Fruit fly (Drosophila melanogaster) whole organism, embryonic: ENCODE measurements around the gene Cpr62Ba.
A peak's percentile ranks its signal among the peaks of the same experiment; 100 is the strongest.

Experiments
- CG10147 ChIP-seq: fragments of 200-800 bp; sonication (Bioruptor generic); optimal IDR thresholded peaks from 2 replicates; lab custom pipeline; 2019; ENCODE audit warnings: missing biosample characterization, mild to moderate bottlenecking, missing genetic modification characterization, moderate library complexity
- CG1024 ChIP-seq: fragments of 200-800 bp; sonication (Bioruptor generic); IDR thresholded peaks from 2 replicates; pipeline ENCODE4 v1.3.6; 2022; ENCODE audit warnings: missing biosample characterization, missing genetic modification characterization
- CG10462 ChIP-seq: fragments of 200-800 bp; sonication (Bioruptor generic); optimal IDR thresholded peaks from 2 replicates; lab custom pipeline; 2016; ENCODE audit warnings: missing biosample characterization, missing genetic modification characterization
- CG11093 ChIP-seq: fragments of 200-800 bp; sonication (Bioruptor generic); IDR thresholded peaks from 3 replicates; pipeline ENCODE4 v1.3.6; 2022; ENCODE audit warnings: missing biosample characterization, missing genetic modification characterization
- CG11247 ChIP-seq: fragments of 200-800 bp; sonication (Bioruptor generic); IDR thresholded peaks from 2 replicates; pipeline ENCODE4 v1.3.6; 2022; ENCODE audit warnings: missing biosample characterization, missing genetic modification characterization
- CG11398 ChIP-seq: fragments of 200-800 bp; sonication (Bioruptor generic); optimal IDR thresholded peaks from 2 replicates; lab custom pipeline; 2016; ENCODE audit warnings: missing biosample characterization, missing genetic modification characterization
- CG13123 ChIP-seq: fragments of 200-800 bp; sonication (Bioruptor generic); optimal IDR thresholded peaks from 2 replicates; lab custom pipeline; 2016; ENCODE audit warnings: missing biosample characterization, missing genetic modification characterization
- CG13624 ChIP-seq: fragments of 200-800 bp; sonication (Bioruptor generic); optimal IDR thresholded peaks from 2 replicates; lab custom pipeline; 2016; ENCODE audit warnings: missing biosample characterization, missing genetic modification characterization
- CG13894 ChIP-seq: fragments of 200-800 bp; sonication (Bioruptor generic); optimal IDR thresholded peaks from 3 replicates; lab custom pipeline; 2018; ENCODE audit warnings: missing biosample characterization, mild to moderate bottlenecking, missing genetic modification characterization, moderate library complexity
- CG14014 ChIP-seq: fragments of 200-800 bp; sonication (Bioruptor generic); IDR thresholded peaks from 2 replicates; pipeline ENCODE4 v1.3.6; 2022; ENCODE audit warnings: missing biosample characterization, missing genetic modification characterization
- CG15514 ChIP-seq: fragments of 200-800 bp; sonication (Bioruptor generic); optimal IDR thresholded peaks from 3 replicates; lab custom pipeline; 2017; ENCODE audit warnings: missing biosample characterization, missing genetic modification characterization, mild to moderate bottlenecking, moderate library complexity, missing genetic modification reagents
- CG18011 ChIP-seq: fragments of 200-800 bp; sonication (Bioruptor generic); optimal IDR thresholded peaks from 2 replicates; lab custom pipeline; 2017; ENCODE audit warnings: missing biosample characterization, missing genetic modification characterization, mild to moderate bottlenecking, moderate library complexity, missing genotype
- CG2129 ChIP-seq: fragments of 200-800 bp; sonication (Bioruptor generic); IDR thresholded peaks from 2 replicates; pipeline ENCODE4 v1.3.6; 2022; ENCODE audit warnings: missing biosample characterization, missing genetic modification characterization; ENCODE audit not compliant: partially characterized antibody
- CG2875 ChIP-seq: fragments of 200-800 bp; sonication (Bioruptor generic); optimal IDR thresholded peaks from 2 replicates; lab custom pipeline; 2017; ENCODE audit warnings: missing biosample characterization, mild to moderate bottlenecking, missing genetic modification characterization, missing genetic modification reagents
- CG3726 ChIP-seq: fragments of 200-800 bp; sonication (Bioruptor generic); IDR thresholded peaks from 3 replicates; pipeline ENCODE4, ENCODE4 v1.3.6; 2022; ENCODE audit warnings: missing biosample characterization, missing genetic modification characterization
- CG4730 ChIP-seq: fragments of 200-800 bp; sonication (Bioruptor generic); IDR thresholded peaks from 2 replicates; pipeline ENCODE4 v1.3.6; 2022; ENCODE audit warnings: missing biosample characterization, missing genetic modification characterization
- CG5180 ChIP-seq: fragments of 200-800 bp; sonication (Bioruptor generic); optimal IDR thresholded peaks from 3 replicates; lab custom pipeline; 2017; ENCODE audit warnings: missing biosample characterization, missing genetic modification characterization, mild to moderate bottlenecking, moderate library complexity, missing genetic modification reagents
- CG5953 ChIP-seq: fragments of 200-800 bp; sonication (Bioruptor generic); IDR thresholded peaks from 2 replicates; pipeline ENCODE4 v1.3.6; 2022; ENCODE audit warnings: missing biosample characterization, missing genetic modification characterization
- CG6175 ChIP-seq: fragments of 200-800 bp; sonication (Bioruptor generic); IDR thresholded peaks from 3 replicates; pipeline ENCODE4 v1.3.6; 2022; ENCODE audit warnings: missing biosample characterization, missing genetic modification characterization
- CG7745 ChIP-seq: fragments of 200-800 bp; sonication (Bioruptor generic); optimal IDR thresholded peaks from 2 replicates; lab custom pipeline; 2018; ENCODE audit warnings: missing biosample characterization, mild to moderate bottlenecking, missing genetic modification characterization, moderate library complexity
- Dad ChIP-seq: fragments of 200-800 bp; sonication (Bioruptor generic); optimal IDR thresholded peaks from 3 replicates; lab custom pipeline; 2016; ENCODE audit warnings: missing biosample characterization, missing genetic modification characterization
- Dip3 ChIP-seq: fragments of 200-800 bp; sonication (Bioruptor generic); optimal IDR thresholded peaks from 3 replicates; lab custom pipeline; 2016; ENCODE audit warnings: missing biosample characterization, missing genetic modification characterization
- Dp ChIP-seq: fragments of 200-800 bp; sonication (Bioruptor generic); optimal IDR thresholded peaks from 2 replicates; lab custom pipeline; 2018; ENCODE audit warnings: missing biosample characterization, mild to moderate bottlenecking, missing genetic modification characterization, moderate library complexity
- Eip74EF ChIP-seq, 2 experiments: fragments of 200-800 bp in 1 of 2; fragments of >200 bp in 1 of 2; sonication (Bioruptor generic) in 1 of 2; optimal IDR thresholded peaks; 2 replicates each; lab custom pipeline; 2017 to 2019; ENCODE audit warnings: missing biosample characterization in 2 of 2, missing genetic modification characterization in 2 of 2, mild to moderate bottlenecking in 1 of 2, moderate library complexity in 1 of 2
- HLH54F ChIP-seq: fragments of 200-800 bp; sonication (Bioruptor generic); optimal IDR thresholded peaks from 3 replicates; lab custom pipeline; 2016; ENCODE audit warnings: missing biosample characterization, missing genetic modification characterization
- Hr51 ChIP-seq, 2 experiments: fragments of 200-800 bp; sonication (Bioruptor generic); optimal IDR thresholded peaks; 2 replicates in 1 of 2; 3 replicates in 1 of 2; lab custom pipeline; 2016 to 2018; ENCODE audit warnings: missing biosample characterization in 2 of 2, missing genetic modification characterization in 2 of 2, mild to moderate bottlenecking in 1 of 2, moderate library complexity in 1 of 2
- Lhr ChIP-seq: fragments of 200-800 bp; sonication (Bioruptor generic); optimal IDR thresholded peaks from 3 replicates; lab custom pipeline; 2017; ENCODE audit warnings: mild to moderate bottlenecking, missing biosample characterization, missing genetic modification reagents, missing genetic modification characterization
- Lpt ChIP-seq: fragments of >200 bp; optimal IDR thresholded peaks from 2 replicates; lab custom pipeline; 2018; ENCODE audit warnings: missing biosample characterization, missing genetic modification characterization
- MTF-1 ChIP-seq: fragments of 200-800 bp; sonication (Bioruptor generic); optimal IDR thresholded peaks from 2 replicates; lab custom pipeline; 2018; ENCODE audit warnings: missing biosample characterization, mild to moderate bottlenecking, missing genetic modification characterization, borderline replicate concordance
- Med ChIP-seq: fragments of 200-800 bp; sonication (Bioruptor generic); peaks from one replicate; lab custom pipeline; 2016; ENCODE audit warnings: missing biosample characterization, missing genetic modification characterization, mild to moderate bottlenecking, inconsistent platforms, moderate library complexity
- Poxn ChIP-seq: fragments of 200-800 bp; sonication (Bioruptor generic); IDR thresholded peaks from 2 replicates; pipeline ENCODE4 v1.3.6; 2022; ENCODE audit warnings: missing biosample characterization, missing genetic modification characterization
- Ravus ChIP-seq: fragments of 200-800 bp; sonication (Bioruptor generic); IDR thresholded peaks from 2 replicates; pipeline ENCODE4 v1.3.6; 2022; ENCODE audit warnings: missing biosample characterization, missing genetic modification characterization
- Side ChIP-seq: fragments of 200-800 bp; sonication (Bioruptor generic); optimal IDR thresholded peaks from 2 replicates; lab custom pipeline; 2016; ENCODE audit warnings: missing biosample characterization, missing genetic modification characterization
- cad ChIP-seq: fragments of >200 bp; optimal IDR thresholded peaks from 2 replicates; lab custom pipeline; 2017; ENCODE audit warnings: missing biosample characterization, missing genetic modification characterization
- dpn ChIP-seq, 2 experiments: fragments of 200-800 bp; sonication (Bioruptor generic); optimal IDR thresholded peaks; 3 replicates each; lab custom pipeline; 2016; ENCODE audit warnings: missing biosample characterization in 2 of 2, missing genetic modification characterization in 2 of 2
- ftz-f1 ChIP-seq: fragments of 200-800 bp; sonication (Bioruptor generic); optimal IDR thresholded peaks from 2 replicates; lab custom pipeline; 2016; ENCODE audit warnings: missing biosample characterization, missing genetic modification characterization
- gsb-n ChIP-seq: fragments of 200-800 bp; sonication (Bioruptor generic); optimal IDR thresholded peaks from 3 replicates; lab custom pipeline; 2018; ENCODE audit warnings: missing biosample characterization, mild to moderate bottlenecking, missing genetic modification characterization
- jumu ChIP-seq: fragments of 200-800 bp; sonication (Bioruptor generic); optimal IDR thresholded peaks from 3 replicates; lab custom pipeline; 2016; ENCODE audit warnings: missing biosample characterization, missing genetic modification characterization
- kni ChIP-seq: fragments of 200-800 bp; sonication (Bioruptor generic); optimal IDR thresholded peaks from 3 replicates; lab custom pipeline; 2017; ENCODE audit warnings: mild to moderate bottlenecking, missing biosample characterization, missing genetic modification reagents, missing genetic modification characterization
- lab ChIP-seq: fragments of 200-800 bp; sonication (Bioruptor generic); optimal IDR thresholded peaks from 3 replicates; lab custom pipeline; 2017; ENCODE audit warnings: missing biosample characterization, missing genetic modification characterization, mild to moderate bottlenecking, moderate library complexity, missing genetic modification reagents
- lmd ChIP-seq: fragments of 200-800 bp; sonication (Bioruptor generic); IDR thresholded peaks from 2 replicates; pipeline ENCODE4 v1.3.6; 2022; ENCODE audit warnings: missing biosample characterization, missing genetic modification characterization
- luna ChIP-seq: fragments of 200-800 bp; sonication (Bioruptor generic); optimal IDR thresholded peaks from 2 replicates; lab custom pipeline; 2016; ENCODE audit warnings: missing biosample characterization, missing genetic modification characterization
- nerfin-2 ChIP-seq: fragments of 200-800 bp; sonication (Bioruptor generic); IDR thresholded peaks from 2 replicates; pipeline ENCODE4 v1.3.6; 2022; ENCODE audit warnings: missing biosample characterization, missing genetic modification characterization; ENCODE audit not compliant: partially characterized antibody
- oc ChIP-seq: fragments of 200-800 bp; sonication (Bioruptor generic); optimal IDR thresholded peaks from 2 replicates; lab custom pipeline; 2018; ENCODE audit warnings: missing biosample characterization, mild to moderate bottlenecking, missing genetic modification characterization, moderate library complexity
- repo ChIP-seq: fragments of 200-800 bp; sonication (Bioruptor generic); optimal IDR thresholded peaks from 2 replicates; lab custom pipeline; 2016; ENCODE audit warnings: missing biosample characterization, missing genetic modification characterization
- scrt ChIP-seq: fragments of 200-800 bp; sonication (Bioruptor generic); optimal IDR thresholded peaks from 2 replicates; lab custom pipeline; 2018; ENCODE audit warnings: missing biosample characterization, mild to moderate bottlenecking, missing genetic modification characterization, moderate library complexity
- sim ChIP-seq: fragments of 200-800 bp; sonication (Bioruptor generic); IDR thresholded peaks from 2 replicates; pipeline ENCODE4 v1.3.6; 2022; ENCODE audit warnings: missing biosample characterization, missing genetic modification characterization
- sna ChIP-seq: fragments of 200-800 bp; sonication (Bioruptor generic); IDR thresholded peaks from 2 replicates; pipeline ENCODE4 v1.3.6; 2022; ENCODE audit warnings: missing biosample characterization, missing genetic modification characterization; ENCODE audit not compliant: partially characterized antibody
- tx ChIP-seq: fragments of 200-800 bp; sonication (Bioruptor generic); optimal IDR thresholded peaks from 2 replicates; lab custom pipeline; 2016; ENCODE audit warnings: missing biosample characterization, missing genetic modification characterization
- unc-4 ChIP-seq: fragments of 200-800 bp; sonication (Bioruptor generic); IDR thresholded peaks from 2 replicates; pipeline ENCODE4 v1.3.6; 2022; ENCODE audit warnings: missing biosample characterization, missing genetic modification characterization; ENCODE audit not compliant: partially characterized antibody

Gene Cpr62Ba

dm6 chr3L:1808631-1809030 is 23.0 kb downstream of the Cpr62Ba start (continued):
- TF ChIP-seq nerfin-2 (GFP tag; lab: Robert Waterston, UW), result no peak
- TF ChIP-seq CG4730 (GFP tag; lab: Robert Waterston, UW), result peak; percentile 92
- TF ChIP-seq HLH54F (GFP tag; lab: Kevin White, UChicago), result peak; percentile 88
- TF ChIP-seq Eip74EF (GFP tag; optimal IDR thresholded peaks at IDR 0.05; lab: Kevin White, UChicago), result peak in 1 of 2 experiments; percentile 76
- TF ChIP-seq luna (GFP tag; lab: Kevin White, UChicago), result peak; percentile 41
- peak; percentile 80 for TF ChIP-seq CG3726
- peak; percentile 80 for TF ChIP-seq MTF-1
- TF ChIP-seq CG13894 (tag; lab: Kevin White, UChicago), result peak; percentile 85
- peak; percentile 88 for TF ChIP-seq repo
- peak; percentile 91 to 93 for TF ChIP-seq dpn (GFP tag; optimal IDR thresholded peaks at IDR 0.05; lab: Kevin White, UChicago)
- TF ChIP-seq CG6175 (GFP tag; lab: Robert Waterston, UW), result peak; percentile 86
- TF ChIP-seq ftz-f1 (GFP tag; lab: Kevin White, UChicago), result no peak
- TF ChIP-seq CG10147 (GFP tag; lab: Kevin White, UChicago), result peak; percentile 71
- TF ChIP-seq CG5953, result peak; percentile 83
- TF ChIP-seq lab (GFP tag; lab: Kevin White, UChicago), result peak; percentile 94
- TF ChIP-seq Dp (GFP tag; lab: Kevin White, UChicago), result no peak
- TF ChIP-seq CG18011 (GFP tag; lab: Kevin White, UChicago), result peak; percentile 55
- peak; percentile 82 for TF ChIP-seq Ravus (GFP tag; lab: Robert Waterston, UW)
- TF ChIP-seq CG13624, result peak; percentile 92
- peak; percentile 72 for TF ChIP-seq CG11398
- TF ChIP-seq Med, result peak; percentile 99
- TF ChIP-seq cad, result no peak
- TF ChIP-seq Poxn (GFP tag; lab: Robert Waterston, UW), result peak; percentile 53
- TF ChIP-seq kni (GFP tag; lab: Kevin White, UChicago), result no peak
- TF ChIP-seq CG10462, result peak; percentile 75
- peak; percentile 88 for TF ChIP-seq oc (tag; lab: Kevin White, UChicago)
- TF ChIP-seq lmd (GFP tag; lab: Robert Waterston, UW), result peak; percentile 94
- peak; percentile 89 for TF ChIP-seq jumu (GFP tag; lab: Kevin White, UChicago)
- no peak for TF ChIP-seq gsb-n (tag; lab: Kevin White, UChicago)
- TF ChIP-seq CG13123 (GFP tag; lab: Kevin White, UChicago), result peak; percentile 81
- TF ChIP-seq CG2875 (GFP tag; lab: Kevin White, UChicago), result peak; percentile 79
- TF ChIP-seq Hr51 (GFP tag; optimal IDR thresholded peaks at IDR 0.05; lab: Kevin White, UChicago), result peak; percentile 78 to 91
- TF ChIP-seq CG2129 (GFP tag; lab: Robert Waterston, UW), result no peak
- peak; percentile 86 for TF ChIP-seq CG1024 (GFP tag; lab: Robert Waterston, UW)
- TF ChIP-seq Lhr (GFP tag; lab: Kevin White, UChicago), result peak; percentile 41
- TF ChIP-seq CG11093, result peak; percentile 76; the same call in 2 of the 3 replicates
- TF ChIP-seq Dip3 (GFP tag; lab: Kevin White, UChicago), result peak; percentile 79
- peak; percentile 90 for TF ChIP-seq CG11247 (GFP tag; lab: Robert Waterston, UW)
- peak; percentile 79 for TF ChIP-seq sim (GFP tag; lab: Robert Waterston, UW)
- TF ChIP-seq Dad, result peak; percentile 89
- no peak for TF ChIP-seq unc-4 (GFP tag; lab: Robert Waterston, UW)
- peak; percentile 76 for TF ChIP-seq CG5180 (GFP tag; lab: Kevin White, UChicago)
- TF ChIP-seq CG15514 (GFP tag; lab: Kevin White, UChicago), result peak; percentile 82
- TF ChIP-seq CG14014 (GFP tag; lab: Robert Waterston, UW), result peak; percentile 95
- no peak for TF ChIP-seq scrt (GFP tag; lab: Kevin White, UChicago)
- no peak for TF ChIP-seq Lpt (GFP tag; lab: Kevin White, UChicago)
- peak; percentile 88 for TF ChIP-seq Side (GFP tag; lab: Kevin White, UChicago)
- no peak for TF ChIP-seq CG7745 (tag; lab: Kevin White, UChicago)
- TF ChIP-seq tx (GFP tag; lab: Kevin White, UChicago), result peak; percentile 89
- TF ChIP-seq sna (GFP tag; lab: Robert Waterston, UW), result no peak
